Worm (Caenorhabditis elegans): ENCODE results near the gene F59A6.12.

ce11 chrII:5031612-5032011 is 19.7 kb upstream of the F59A6.12 start, which contains the start of gene wdr-83:
- no peak for TF ChIP-seq jun-1 (tag; optimal IDR thresholded peaks at IDR 0.05)
- no peak for TF ChIP-seq egl-43 (GFP tag; IDR thresholded peaks at IDR 0.05)
- TF ChIP-seq ama-1 (optimal IDR thresholded peaks at IDR 0.05) = no peak
- no peak for TF ChIP-seq nhr-10 (tag; optimal IDR thresholded peaks at IDR 0.05)
- no peak for TF ChIP-seq ceh-82 (tag; optimal IDR thresholded peaks at IDR 0.05)
- TF ChIP-seq nhr-77 (tag; optimal IDR thresholded peaks at IDR 0.05) = no peak
- no peak for TF ChIP-seq spr-3 (GFP tag; optimal IDR thresholded peaks at IDR 0.05)
- TF ChIP-seq snpc-4 (tag; optimal IDR thresholded peaks at IDR 0.05) = no peak
- TF ChIP-seq unc-39 (tag; optimal IDR thresholded peaks at IDR 0.05) = no peak
- no peak for TF ChIP-seq lsy-2 (tag; optimal IDR thresholded peaks at IDR 0.05)
